Fruit fly (Drosophila melanogaster): Measurements from ENCODE around the gene MBD-like.
A peak's percentile ranks its signal among the peaks of the same experiment; 100 is the strongest.

The MBD-like gene

DNA sequence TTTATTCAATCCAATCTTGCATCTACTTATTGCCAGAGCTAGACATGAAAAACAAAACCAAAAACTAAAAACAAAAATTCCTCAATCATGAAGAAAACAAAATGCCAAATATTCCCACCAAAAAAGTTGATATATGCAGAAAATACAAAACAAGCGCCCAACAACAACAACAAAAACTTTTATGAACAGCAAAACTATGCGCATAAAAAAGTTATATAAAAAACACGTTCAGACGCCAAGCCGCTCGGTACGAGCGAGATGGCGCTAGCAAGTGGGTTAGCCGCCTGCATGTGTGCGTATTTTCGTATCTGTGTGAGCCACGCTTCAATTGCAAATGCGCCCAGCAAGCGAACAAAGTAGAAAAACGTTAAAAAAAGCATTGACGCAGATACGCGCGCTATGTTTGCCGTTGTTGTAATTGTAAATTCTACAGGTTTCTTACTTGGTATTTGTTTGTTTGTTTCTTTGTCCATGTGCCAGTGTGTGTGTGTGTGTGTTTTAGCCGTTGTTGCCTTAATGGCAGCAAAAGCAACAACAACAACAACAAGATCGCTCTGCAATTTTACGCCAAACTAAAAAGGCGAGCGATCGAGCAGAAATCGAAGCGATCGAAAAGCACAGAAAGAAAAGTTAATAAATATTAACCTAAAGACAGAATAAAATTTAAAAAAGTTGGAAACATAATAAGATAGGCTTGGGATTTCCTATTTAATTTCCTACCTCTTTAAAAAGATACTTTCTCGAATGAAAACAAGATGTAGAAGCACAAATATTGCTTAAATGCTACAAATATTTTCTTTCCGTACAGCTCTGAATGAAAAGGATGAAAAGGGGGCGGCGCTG, 34.1 kb downstream of the MBD-like start:
- no peak for TF ChIP-seq Myc (optimal IDR thresholded peaks at IDR 0.05)
- no peak for TF ChIP-seq woc (GFP tag; optimal IDR thresholded peaks at IDR 0.05)
- peak; percentile 12 for TF ChIP-seq fru (GFP tag; optimal IDR thresholded peaks at IDR 0.05)
- TF ChIP-seq br (GFP tag; optimal IDR thresholded peaks at IDR 0.05): no peak
- peak in 1 of 2 experiments; percentile 28 for TF ChIP-seq foxo (GFP tag; optimal IDR thresholded peaks at IDR 0.05)
- no peak for TF ChIP-seq N (GFP tag; optimal IDR thresholded peaks at IDR 0.05)
- no peak for TF ChIP-seq brk (GFP tag; optimal IDR thresholded peaks at IDR 0.05)

DNA sequence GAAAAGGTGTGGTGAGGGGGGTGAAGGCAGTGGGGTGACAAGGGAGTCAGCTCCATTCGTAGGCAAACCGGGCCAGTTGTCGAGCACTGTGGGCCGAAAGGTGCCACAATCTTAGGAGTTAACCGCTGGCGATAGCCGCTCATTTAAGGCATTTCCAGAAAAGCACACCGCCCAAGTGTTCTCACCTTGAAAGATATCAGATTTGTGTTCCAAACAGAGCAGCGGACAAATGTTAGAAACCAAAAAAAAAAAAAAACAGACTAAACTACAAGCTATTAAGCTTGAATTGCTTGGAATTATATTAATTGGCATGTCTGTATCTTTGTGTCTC, 34.7 kb downstream of the MBD-like start:
- TF ChIP-seq rgr (GFP tag; optimal IDR thresholded peaks at IDR 0.05) (no peak), foxo (GFP tag; optimal IDR thresholded peaks at IDR 0.05) (no peak), pan (optimal IDR thresholded peaks at IDR 0.05) (no peak), jim (GFP tag; optimal IDR thresholded peaks at IDR 0.05) (no peak), sv (GFP tag; optimal IDR thresholded peaks at IDR 0.05) (no peak), psq (GFP tag; optimal IDR thresholded peaks at IDR 0.05) (no peak), OdsH (GFP tag; optimal IDR thresholded peaks at IDR 0.05) (no peak), GATAd (GFP tag; optimal IDR thresholded peaks at IDR 0.05) (no peak)

DNA sequence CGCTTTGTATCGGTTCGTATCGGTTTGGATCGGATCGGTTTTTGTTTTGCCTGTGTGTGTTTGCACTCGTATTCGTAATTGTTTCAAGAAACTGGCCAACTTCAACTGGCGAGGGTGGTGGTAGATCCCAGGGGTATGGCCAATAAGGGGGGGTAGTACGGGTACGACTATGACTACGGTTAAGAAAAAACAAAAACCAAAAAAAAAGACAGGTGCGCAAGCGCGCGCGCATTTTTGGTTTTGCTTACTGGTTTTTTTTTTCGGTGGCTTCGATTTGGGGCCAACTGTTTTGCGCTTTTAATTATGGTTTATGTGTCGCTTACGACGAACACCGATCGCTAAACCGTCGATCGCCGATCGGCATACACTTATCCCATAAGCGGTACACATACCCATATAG, 35.3 kb downstream of the MBD-like start:
- no peak for TF ChIP-seq jim (GFP tag; optimal IDR thresholded peaks at IDR 0.05)
- TF ChIP-seq ey (GFP tag; optimal IDR thresholded peaks at IDR 0.05): no peak
- TF ChIP-seq Hnf4 (GFP tag; optimal IDR thresholded peaks at IDR 0.05): no peak
- TF ChIP-seq sage (GFP tag; optimal IDR thresholded peaks at IDR 0.05): no peak
- TF ChIP-seq usp (GFP tag; optimal IDR thresholded peaks at IDR 0.05): no peak
- no peak for TF ChIP-seq dl (GFP tag; optimal IDR thresholded peaks at IDR 0.05; ENCODE audit: insufficient read depth in 1 of 2, partially characterized antibody in 2 of 2)
- TF ChIP-seq Dif (GFP tag; optimal IDR thresholded peaks at IDR 0.05; ENCODE audit: partially characterized antibody): no peak
- TF ChIP-seq dmrt93B (GFP tag; optimal IDR thresholded peaks at IDR 0.05): no peak
- TF ChIP-seq brk (GFP tag; optimal IDR thresholded peaks at IDR 0.05): no peak
- TF ChIP-seq foxo (GFP tag; optimal IDR thresholded peaks at IDR 0.05): no peak
- no peak for TF ChIP-seq sv (GFP tag; optimal IDR thresholded peaks at IDR 0.05)
- no peak for TF ChIP-seq psq (GFP tag; optimal IDR thresholded peaks at IDR 0.05)
- TF ChIP-seq lola (GFP tag; optimal IDR thresholded peaks at IDR 0.05): no peak
- no peak for TF ChIP-seq dsf (GFP tag; optimal IDR thresholded peaks at IDR 0.05; ENCODE audit: borderline replicate concordance)
- no peak for TF ChIP-seq GATAd (GFP tag; optimal IDR thresholded peaks at IDR 0.05)
- no peak for TF ChIP-seq Vsx2 (GFP tag; optimal IDR thresholded peaks at IDR 0.05; ENCODE audit: partially characterized antibody)
- TF ChIP-seq Hr78 (GFP tag; optimal IDR thresholded peaks at IDR 0.05): no peak
- no peak for TF ChIP-seq Sp1 (GFP tag; optimal IDR thresholded peaks at IDR 0.05)

DNA sequence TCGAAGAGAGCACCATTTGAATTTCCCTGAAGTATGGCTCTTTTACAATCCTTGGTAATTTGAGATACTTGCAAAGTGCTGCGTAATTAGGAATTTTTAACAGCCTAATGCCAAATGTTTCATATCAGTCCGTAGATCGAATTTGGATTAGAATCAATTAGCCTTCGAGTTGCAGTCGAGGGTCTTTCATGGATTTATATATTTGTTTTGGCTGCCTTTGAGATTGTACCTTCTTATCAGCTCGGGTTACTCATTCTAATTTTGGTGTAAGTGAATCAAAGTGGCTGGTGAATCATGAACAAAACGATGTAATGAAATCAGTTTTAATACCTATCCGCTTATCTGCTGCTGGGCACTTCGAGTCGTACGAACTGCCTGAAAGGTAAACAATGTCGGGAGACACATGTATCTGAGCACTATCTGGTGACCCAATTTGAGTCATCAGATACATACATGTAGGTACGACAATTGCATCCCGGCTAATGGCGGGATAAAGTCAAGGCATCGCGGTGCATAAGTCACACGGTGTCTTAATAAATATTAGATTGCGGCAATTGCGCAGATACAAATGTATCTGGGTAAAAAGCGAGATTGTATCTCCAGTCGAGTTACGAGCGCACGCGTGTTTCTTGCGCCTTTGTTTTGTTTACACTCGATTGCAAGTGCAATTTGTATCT, 36.3 kb downstream of the MBD-like start:
- TF ChIP-seq pan (optimal IDR thresholded peaks at IDR 0.05) (no peak), ey (GFP tag; optimal IDR thresholded peaks at IDR 0.05) (no peak), dsf (GFP tag; optimal IDR thresholded peaks at IDR 0.05; ENCODE audit: borderline replicate concordance) (no peak), sv (GFP tag; optimal IDR thresholded peaks at IDR 0.05) (no peak), Mio (GFP tag; optimal IDR thresholded peaks at IDR 0.05) (no peak), Dif (GFP tag; optimal IDR thresholded peaks at IDR 0.05; ENCODE audit: partially characterized antibody) (no peak), HLH106 (tag; optimal IDR thresholded peaks at IDR 0.05) (no peak), sage (GFP tag; optimal IDR thresholded peaks at IDR 0.05) (no peak), psq (GFP tag; optimal IDR thresholded peaks at IDR 0.05) (no peak), fru (GFP tag; optimal IDR thresholded peaks at IDR 0.05) (no peak), rgr (GFP tag; optimal IDR thresholded peaks at IDR 0.05) (no peak), Hnf4 (GFP tag; optimal IDR thresholded peaks at IDR 0.05) (no peak), Dfd (GFP tag; optimal IDR thresholded peaks at IDR 0.05) (no peak), dmrt93B (GFP tag; optimal IDR thresholded peaks at IDR 0.05) (no peak)

DNA sequence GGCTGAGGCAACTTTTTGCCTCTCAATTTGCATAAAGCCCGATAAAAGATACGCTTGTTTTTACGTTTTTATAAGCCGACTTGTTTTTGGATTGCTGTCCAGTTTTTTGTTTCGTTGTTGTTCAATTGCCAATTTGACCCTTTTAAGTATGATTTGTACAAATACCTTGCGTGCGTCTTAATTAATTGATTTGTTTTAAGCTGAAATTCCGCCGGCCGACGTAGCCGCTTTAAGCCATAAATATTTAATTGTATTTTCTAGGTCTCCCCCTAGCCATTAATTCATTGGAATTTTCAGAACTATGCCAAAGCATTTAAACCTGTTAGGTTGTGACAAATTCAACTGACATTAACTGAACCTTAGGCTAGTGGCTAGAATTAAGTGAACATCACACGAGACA, 37.1 kb downstream of the MBD-like start:
- no peak for TF ChIP-seq pan (optimal IDR thresholded peaks at IDR 0.05)
- no peak for TF ChIP-seq sv (GFP tag; optimal IDR thresholded peaks at IDR 0.05)
- no peak for TF ChIP-seq psq (GFP tag; optimal IDR thresholded peaks at IDR 0.05)
- no peak for TF ChIP-seq tai (GFP tag; optimal IDR thresholded peaks at IDR 0.05)
- no peak for TF ChIP-seq CG32264 (GFP tag; optimal IDR thresholded peaks at IDR 0.05)
- no peak for TF ChIP-seq Dfd (GFP tag; optimal IDR thresholded peaks at IDR 0.05)
- no peak for TF ChIP-seq Jra (GFP tag; optimal IDR thresholded peaks at IDR 0.05)
- TF ChIP-seq HLH106 (tag; optimal IDR thresholded peaks at IDR 0.05): no peak
- TF ChIP-seq fru (GFP tag; optimal IDR thresholded peaks at IDR 0.05): no peak
- TF ChIP-seq Mio (GFP tag; optimal IDR thresholded peaks at IDR 0.05): no peak
- no peak for TF ChIP-seq Sp1 (GFP tag; optimal IDR thresholded peaks at IDR 0.05)
- TF ChIP-seq CG9705 (GFP tag; optimal IDR thresholded peaks at IDR 0.05): no peak
- no peak for TF ChIP-seq usp (GFP tag; optimal IDR thresholded peaks at IDR 0.05)
- no peak for TF ChIP-seq Abd-B (GFP tag; optimal IDR thresholded peaks at IDR 0.05)

Measured in whole organism, wandering third instar larva.